Worm (Caenorhabditis elegans) whole organism, L1 larva: ENCODE data around the gene ilcr-2.

ENCODE experiments used
- C04F5.9 ChIP-seq: sonication (generic microtip); optimal IDR thresholded peaks from 2 replicates; lab custom pipeline; 2016; ENCODE audit warnings: missing genetic modification characterization, missing compliant biosample characterization
- C16A3.4 ChIP-seq: fragments of 150-350 bp; optimal IDR thresholded peaks from 2 replicates; lab custom pipeline; 2014; ENCODE audit warnings: missing biosample characterization, missing genetic modification characterization
- C34B4.2 ChIP-seq: sonication (generic microtip); optimal IDR thresholded peaks from 2 replicates; lab custom pipeline; 2017; ENCODE audit warnings: mild to moderate bottlenecking, missing genetic modification characterization, missing compliant biosample characterization
- Y116A8C.19 ChIP-seq: sonication (generic microtip); optimal IDR thresholded peaks from 2 replicates; lab custom pipeline; 2016; ENCODE audit warnings: missing compliant biosample characterization, missing genetic modification characterization, borderline replicate concordance
- aha-1 ChIP-seq: fragments of 150-350 bp; optimal IDR thresholded peaks from 2 replicates; lab custom pipeline; 2014; ENCODE audit warnings: missing biosample characterization, missing genetic modification characterization
- alr-1 ChIP-seq: fragments of 200-800 bp; sonication (Bioruptor generic); optimal IDR thresholded peaks from 2 replicates; lab custom pipeline; 2018; ENCODE audit warnings: borderline replicate concordance, mild to moderate bottlenecking, missing genetic modification characterization, missing compliant biosample characterization
- aly-2 ChIP-seq: fragments of 150-350 bp; optimal IDR thresholded peaks from 2 replicates; lab custom pipeline; 2014; ENCODE audit warnings: missing biosample characterization, missing genetic modification characterization
- ceh-63 ChIP-seq: fragments of 200-800 bp; sonication (Bioruptor generic); optimal IDR thresholded peaks from 2 replicates; lab custom pipeline; 2018; ENCODE audit warnings: mild to moderate bottlenecking, missing genetic modification characterization, missing compliant biosample characterization
- ceh-88 ChIP-seq: fragments of 200-800 bp; sonication (Bioruptor generic); IDR thresholded peaks from 2 replicates; pipeline ENCODE4 v1.3.6; 2022; ENCODE audit warnings: missing genetic modification characterization, missing compliant biosample characterization
- ceh-90 ChIP-seq: sonication (generic microtip); optimal IDR thresholded peaks from 2 replicates; lab custom pipeline; 2016; ENCODE audit warnings: missing genetic modification characterization, missing compliant biosample characterization
- dpl-1 ChIP-seq, 3 experiments: fragments of 150-350 bp in 2 of 3; sonication (generic microtip) in 1 of 3; optimal IDR thresholded peaks; 2 replicates each; lab custom pipeline; 2014 to 2017; ENCODE audit warnings: missing biosample characterization in 3 of 3, missing genetic modification characterization in 3 of 3, missing genetic modification reagents in 3 of 3
- efl-3 ChIP-seq: fragments of 200-800 bp; sonication (Bioruptor generic); optimal IDR thresholded peaks from 2 replicates; lab custom pipeline; 2018; ENCODE audit warnings: mild to moderate bottlenecking, missing genetic modification characterization, missing compliant biosample characterization
- egl-27 ChIP-seq, 2 experiments: fragments of 150-350 bp in 1 of 2; sonication (generic microtip); optimal IDR thresholded peaks; 3 replicates each; lab custom pipeline; 2017 to 2018; ENCODE audit warnings: missing biosample characterization in 2 of 2, missing genetic modification characterization in 2 of 2, missing genetic modification reagents in 2 of 2
- elt-2 ChIP-seq: sonication (generic microtip); optimal IDR thresholded peaks from 2 replicates; lab custom pipeline; 2016; ENCODE audit warnings: missing genetic modification characterization, mild to moderate bottlenecking, inconsistent platforms, missing compliant biosample characterization, missing genetic modification reagents
- ets-5 ChIP-seq: fragments of 200-800 bp; sonication (Bioruptor generic); IDR thresholded peaks from 2 replicates; pipeline ENCODE4 v1.3.6; 2022; ENCODE audit warnings: missing genetic modification characterization, missing compliant biosample characterization
- fkh-4 ChIP-seq: sonication (generic microtip); optimal IDR thresholded peaks from 2 replicates; lab custom pipeline; 2016; ENCODE audit warnings: missing compliant biosample characterization, missing genetic modification characterization, borderline replicate concordance
- hlh-17 ChIP-seq: fragments of 200-800 bp; sonication (Bioruptor generic); optimal IDR thresholded peaks from 2 replicates; lab custom pipeline; 2018; ENCODE audit warnings: missing genetic modification characterization, mild to moderate bottlenecking, missing compliant biosample characterization, moderate library complexity, borderline replicate concordance
- hlh-4 ChIP-seq: sonication (generic microtip); optimal IDR thresholded peaks from 2 replicates; lab custom pipeline; 2016; ENCODE audit warnings: mild to moderate bottlenecking, missing genetic modification characterization, missing compliant biosample characterization
- hpl-2 ChIP-seq: fragments of 150-350 bp; optimal IDR thresholded peaks from 2 replicates; lab custom pipeline; 2014; ENCODE audit warnings: missing biosample characterization, missing genetic modification reagents, missing genetic modification characterization
- jun-1 ChIP-seq: fragments of 150-350 bp; optimal IDR thresholded peaks from 2 replicates; lab custom pipeline; 2014; ENCODE audit warnings: missing biosample characterization, missing genetic modification reagents, missing genetic modification characterization
- lin-13 ChIP-seq: fragments of 150-350 bp; optimal IDR thresholded peaks from 2 replicates; lab custom pipeline; 2014; ENCODE audit warnings: missing biosample characterization, missing genetic modification reagents, missing genetic modification characterization
- lin-14 ChIP-seq: fragments of 200-800 bp; sonication (Bioruptor generic); optimal IDR thresholded peaks from 2 replicates; lab custom pipeline; 2018; ENCODE audit warnings: mild to moderate bottlenecking, missing genetic modification characterization, moderate library complexity, missing compliant biosample characterization
- lsy-2 ChIP-seq, 2 experiments: fragments of 150-350 bp; optimal IDR thresholded peaks; 2 replicates each; lab custom pipeline; 2014; ENCODE audit warnings: missing biosample characterization in 2 of 2, missing genetic modification characterization in 2 of 2
- mab-9 ChIP-seq: fragments of 200-800 bp; sonication (Bioruptor generic); IDR thresholded peaks from 2 replicates; pipeline ENCODE4 v1.3.6; 2022; ENCODE audit warnings: missing genetic modification reagents, missing genetic modification characterization, missing compliant biosample characterization
- mdl-1 ChIP-seq, 2 experiments: fragments of 150-350 bp; optimal IDR thresholded peaks; 2 replicates each; lab custom pipeline; 2014 to 2017; ENCODE audit warnings: missing biosample characterization in 2 of 2, missing genetic modification characterization in 2 of 2, inconsistent platforms in 1 of 2
- mep-1 ChIP-seq: fragments of 150-350 bp; optimal IDR thresholded peaks from 2 replicates; lab custom pipeline; 2014; ENCODE audit warnings: missing biosample characterization, missing genetic modification characterization
- nhr-11 ChIP-seq: fragments of 150-350 bp; optimal IDR thresholded peaks from 2 replicates; lab custom pipeline; 2014; ENCODE audit warnings: missing biosample characterization, missing genetic modification characterization
- nhr-28 ChIP-seq: fragments of 150-350 bp; optimal IDR thresholded peaks from 2 replicates; lab custom pipeline; 2014; ENCODE audit warnings: missing biosample characterization, missing genetic modification characterization
- nhr-47 ChIP-seq: sonication (generic microtip); optimal IDR thresholded peaks from 2 replicates; lab custom pipeline; 2016; ENCODE audit warnings: mild to moderate bottlenecking, missing genetic modification characterization, moderate library complexity, missing compliant biosample characterization
- nhr-71 ChIP-seq: sonication (generic microtip); optimal IDR thresholded peaks from 2 replicates; lab custom pipeline; 2016; ENCODE audit warnings: mild to moderate bottlenecking, missing genetic modification characterization, moderate library complexity, missing compliant biosample characterization
- nhr-85 ChIP-seq: sonication (generic microtip); peaks from one replicate; lab custom pipeline; 2016; ENCODE audit warnings: missing genetic modification characterization, inconsistent platforms, missing compliant biosample characterization
- nhr-90 ChIP-seq: sonication (generic microtip); optimal IDR thresholded peaks from 2 replicates; lab custom pipeline; 2016; ENCODE audit warnings: mild to moderate bottlenecking, missing genetic modification characterization, missing compliant biosample characterization; ENCODE audit not compliant: poor library complexity
- pqm-1 ChIP-seq: sonication (generic microtip); optimal IDR thresholded peaks from 3 replicates; lab custom pipeline; 2017; ENCODE audit warnings: missing biosample characterization, missing genetic modification characterization
- skn-1 ChIP-seq: fragments of 150-350 bp; optimal IDR thresholded peaks from 2 replicates; lab custom pipeline; 2014; ENCODE audit warnings: missing biosample characterization, missing genetic modification characterization
- snpc-4 ChIP-seq: fragments of 150-350 bp; optimal IDR thresholded peaks from 2 replicates; lab custom pipeline; 2014; ENCODE audit warnings: missing biosample characterization, missing genetic modification characterization
- sox-4 ChIP-seq: sonication (generic microtip); optimal IDR thresholded peaks from 2 replicates; lab custom pipeline; 2016; ENCODE audit warnings: missing genetic modification characterization, missing compliant biosample characterization
- sup-37 ChIP-seq: fragments of 200-800 bp; sonication (Bioruptor generic); optimal IDR thresholded peaks from 2 replicates; lab custom pipeline; 2018; ENCODE audit warnings: mild to moderate bottlenecking, missing genetic modification characterization, missing compliant biosample characterization
- swsn-7 ChIP-seq: sonication (generic microtip); optimal IDR thresholded peaks from 2 replicates; lab custom pipeline; 2016; ENCODE audit warnings: missing genetic modification characterization, missing compliant biosample characterization
- tbx-2 ChIP-seq: sonication (generic microtip); optimal IDR thresholded peaks from 2 replicates; lab custom pipeline; 2016; ENCODE audit warnings: missing genetic modification characterization, missing compliant biosample characterization
- tlp-1 ChIP-seq: fragments of 150-350 bp; optimal IDR thresholded peaks from 2 replicates; lab custom pipeline; 2014; ENCODE audit warnings: missing biosample characterization, missing genetic modification characterization
- unc-130 ChIP-seq: fragments of 150-350 bp; optimal IDR thresholded peaks from 2 replicates; lab custom pipeline; 2017; ENCODE audit warnings: missing biosample characterization, missing genetic modification characterization, inconsistent platforms
- unc-30 ChIP-seq: sonication (generic microtip); optimal IDR thresholded peaks from 2 replicates; lab custom pipeline; 2017; ENCODE audit warnings: missing biosample characterization, missing genetic modification characterization
- unc-62 ChIP-seq: fragments of 150-350 bp; optimal IDR thresholded peaks from 2 replicates; lab custom pipeline; 2014; ENCODE audit warnings: missing biosample characterization, missing genetic modification reagents, missing genetic modification characterization
- unc-86 ChIP-seq: sonication (generic microtip); optimal IDR thresholded peaks from 2 replicates; lab custom pipeline; 2016; ENCODE audit warnings: missing genetic modification characterization, missing compliant biosample characterization
- unc-98 ChIP-seq: fragments of 200-800 bp; sonication (Bioruptor generic); IDR thresholded peaks from 2 replicates; pipeline ENCODE4 v1.3.6; 2022; ENCODE audit warnings: missing genetic modification characterization, missing compliant biosample characterization
- vab-15 ChIP-seq: sonication (generic microtip); optimal IDR thresholded peaks from 2 replicates; lab custom pipeline; 2017; ENCODE audit warnings: missing genotype, mild to moderate bottlenecking, missing genetic modification characterization, missing compliant biosample characterization
- xbp-1 ChIP-seq: sonication (generic microtip); optimal IDR thresholded peaks from 2 replicates; lab custom pipeline; 2016; ENCODE audit warnings: missing genetic modification characterization, missing compliant biosample characterization
- zag-1 ChIP-seq: fragments of 150-350 bp; optimal IDR thresholded peaks from 2 replicates; lab custom pipeline; 2014; ENCODE audit warnings: missing biosample characterization, missing genetic modification characterization
- zip-4 ChIP-seq: fragments of 200-800 bp; sonication (Bioruptor generic); optimal IDR thresholded peaks from 2 replicates; lab custom pipeline; 2018; ENCODE audit warnings: mild to moderate bottlenecking, missing genetic modification characterization, moderate library complexity, missing compliant biosample characterization
- ztf-11 ChIP-seq, 2 experiments: sonication (generic microtip); optimal IDR thresholded peaks; 2 replicates each; lab custom pipeline; 2016 to 2017; ENCODE audit warnings: missing genetic modification characterization in 2 of 2, missing biosample characterization in 1 of 2, missing compliant biosample characterization in 1 of 2
- ztf-4 ChIP-seq: fragments of 150-350 bp; optimal IDR thresholded peaks from 2 replicates; lab custom pipeline; 2014; ENCODE audit warnings: missing biosample characterization, missing genetic modification characterization

Gene ilcr-2

ce11 chrII:5511417-5512353, 36.6 kb downstream of the ilcr-2 start (continued):
- TF ChIP-seq tbx-2 (tag; lab: Kevin White, UChicago) (no peak), ceh-88 (GFP tag; lab: Robert Waterston, UW) (peak; percentile 37; the same call in 1 of the 2 replicates), tlp-1 (tag; lab: Kevin White, UChicago) (no peak), sox-4 (tag; lab: Kevin White, UChicago) (no peak), fkh-4 (tag; lab: Kevin White, UChicago) (peak; percentile 53), C34B4.2 (no peak), hpl-2 (no peak), ceh-63 (no peak), nhr-11 (no peak), lin-13 (GFP tag; lab: Kevin White, UChicago) (no peak), nhr-90 (tag; lab: Kevin White, UChicago) (no peak), elt-2 (tag; lab: Kevin White, UChicago) (peak; percentile 15), jun-1 (tag; lab: Kevin White, UChicago) (no peak), efl-3 (no peak), vab-15 (tag; lab: Kevin White, UChicago) (no peak), nhr-71 (tag; lab: Kevin White, UChicago) (peak; percentile 58), unc-98 (GFP tag; lab: Robert Waterston, UW) (peak; percentile 61), ets-5 (GFP tag; lab: Robert Waterston, UW) (no peak), lsy-2 (tag; optimal IDR thresholded peaks at IDR 0.05; lab: Kevin White, UChicago) (peak in 1 of 2 experiments; percentile 48), dpl-1 (GFP tag; optimal IDR thresholded peaks at IDR 0.05; lab: Kevin White, UChicago) (peak in 1 of 3 experiments; percentile 39), snpc-4 (tag; lab: Kevin White, UChicago) (no peak), unc-30 (tag; lab: Kevin White, UChicago) (no peak), swsn-7 (tag; lab: Kevin White, UChicago) (peak; percentile 17), ztf-4 (tag; lab: Kevin White, UChicago) (no peak), pqm-1 (tag; lab: Kevin White, UChicago) (no peak), C16A3.4 (tag; lab: Kevin White, UChicago) (no peak), zip-4 (GFP tag; lab: Kevin White, UChicago) (no peak), Y116A8C.19 (no peak), mdl-1 (tag; optimal IDR thresholded peaks at IDR 0.05; lab: Kevin White, UChicago) (no peak), alr-1 (no peak), C04F5.9 (tag; lab: Kevin White, UChicago) (peak; percentile 40), sup-37 (GFP tag; lab: Kevin White, UChicago) (no peak), lin-14 (GFP tag; lab: Kevin White, UChicago) (peak; percentile 71), ztf-11 (tag; optimal IDR thresholded peaks at IDR 0.05; lab: Kevin White, UChicago) (peak in 1 of 2 experiments; percentile 35), mab-9 (GFP tag; lab: Robert Waterston, UW) (no peak), skn-1 (no peak), nhr-28 (tag; lab: Kevin White, UChicago) (no peak), aha-1 (tag; lab: Kevin White, UChicago) (no peak), unc-86 (tag; lab: Kevin White, UChicago) (peak; percentile 34), nhr-85 (tag; lab: Kevin White, UChicago) (peak; percentile 78), hlh-4 (tag; lab: Kevin White, UChicago) (no peak), unc-62 (GFP tag; lab: Kevin White, UChicago) (no peak), mep-1 (peak; percentile 15), nhr-47 (peak; percentile 59), egl-27 (tag; optimal IDR thresholded peaks at IDR 0.05; lab: Kevin White, UChicago) (no peak), xbp-1 (tag; lab: Kevin White, UChicago) (peak; percentile 1), aly-2 (tag; lab: Kevin White, UChicago) (no peak), unc-130 (tag; lab: Kevin White, UChicago) (no peak), hlh-17 (GFP tag; lab: Kevin White, UChicago) (no peak), ceh-90 (tag; lab: Kevin White, UChicago) (peak; percentile 82), zag-1 (tag; lab: Kevin White, UChicago) (no peak)
